Worm (Caenorhabditis elegans) whole organism, young adult: ENCODE results near the gene lpin-1.

ENCODE experiments used
- F33H1.4 ChIP-seq: fragments of 200-800 bp; sonication (Bioruptor generic); IDR thresholded peaks from 2 replicates; pipeline ENCODE4 v1.3.6; 2022; ENCODE audit warnings: missing genetic modification reagents, missing genetic modification characterization, missing compliant biosample characterization
- ama-1 ChIP-seq, 3 experiments: fragments of 150-350 bp in 1 of 3; sonication (generic microtip) in 2 of 3; optimal IDR thresholded peaks; 2 replicates each; lab custom pipeline; 2014 to 2018; ENCODE audit warnings: missing biosample characterization in 2 of 3, missing genetic modification characterization in 2 of 3, missing genetic modification reagents in 2 of 3
- cebp-1 ChIP-seq, 2 experiments: fragments of 200-800 bp in 1 of 2; sonication (Bioruptor generic) in 1 of 2; sonication (generic microtip) in 1 of 2; IDR thresholded peaks in 1 of 2; optimal IDR thresholded peaks in 1 of 2; 2 replicates each; pipeline versions ENCODE4 v1.3.6 to Lab custom; 2017 to 2022; ENCODE audit warnings: missing compliant biosample characterization in 2 of 2, missing genetic modification characterization in 2 of 2, mild to moderate bottlenecking in 1 of 2, missing genetic modification reagents in 1 of 2, moderate library complexity in 1 of 2
- rcor-1 ChIP-seq: fragments of 200-800 bp; sonication (Bioruptor generic); IDR thresholded peaks from 2 replicates; pipeline ENCODE4 v1.3.6; 2022; ENCODE audit warnings: missing genetic modification reagents, missing genetic modification characterization, missing compliant biosample characterization

DNA sequence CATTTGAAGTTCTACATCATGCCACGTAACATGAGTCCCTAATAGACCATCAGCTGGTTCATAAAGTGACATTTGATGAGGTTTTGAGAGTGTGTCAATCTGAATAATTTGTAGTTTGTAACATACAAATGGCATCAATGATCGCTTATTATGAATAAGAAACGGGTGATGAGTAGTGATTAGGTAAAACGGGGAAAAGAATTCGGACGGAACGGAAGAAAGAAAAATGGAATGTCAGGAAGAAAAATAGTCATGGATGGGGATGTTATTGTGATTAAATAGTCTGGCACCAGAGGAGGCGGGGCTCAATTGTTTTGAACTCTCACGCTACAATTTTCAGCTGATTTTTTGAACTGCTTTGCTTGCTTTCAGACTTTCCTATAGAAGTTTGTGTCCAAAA is 19.8 kb downstream of the lpin-1 start, which contains the start of gene H37A05.2:
- no peak for TF ChIP-seq rcor-1 (GFP tag; lab: Robert Waterston, UW)
- no peak for TF ChIP-seq F33H1.4 (GFP tag; lab: Robert Waterston, UW)
- TF ChIP-seq ama-1 (optimal IDR thresholded peaks at IDR 0.05; lab: Kevin White, UChicago) = no peak
- TF ChIP-seq ama-1 (GFP tag; optimal IDR thresholded peaks at IDR 0.05; lab: Kevin White, UChicago) = no peak
- no peak for TF ChIP-seq cebp-1 (GFP tag; IDR thresholded peaks at IDR 0.05; lab: Robert Waterston, UW)
- no peak for TF ChIP-seq cebp-1 (tag; optimal IDR thresholded peaks at IDR 0.05; lab: Kevin White, UChicago)
